Fruit fly (Drosophila melanogaster) whole organism, prepupa: ENCODE data around the gene simj.

Experiments used
- Blimp-1 ChIP-seq: fragments of 200-800 bp; sonication (Bioruptor generic); optimal IDR thresholded peaks from 3 replicates; lab custom pipeline; 2017; ENCODE audit warnings: missing biosample characterization, missing genetic modification characterization, mild to moderate bottlenecking, moderate library complexity, missing genetic modification reagents
- CG10631 ChIP-seq: fragments of 200-800 bp; sonication (Bioruptor generic); optimal IDR thresholded peaks from 2 replicates; lab custom pipeline; 2016; ENCODE audit warnings: missing biosample characterization, missing genetic modification characterization
- CG16779 ChIP-seq: fragments of 200-800 bp; sonication (Bioruptor generic); optimal IDR thresholded peaks from 3 replicates; lab custom pipeline; 2017; ENCODE audit warnings: missing biosample characterization, mild to moderate bottlenecking, missing genetic modification characterization
- CG3919 ChIP-seq: fragments of 200-800 bp; sonication (Bioruptor generic); optimal IDR thresholded peaks from 3 replicates; lab custom pipeline; 2016; ENCODE audit warnings: missing biosample characterization, missing genetic modification characterization
- CG4318 ChIP-seq: fragments of 200-800 bp; sonication (Bioruptor generic); optimal IDR thresholded peaks from 3 replicates; lab custom pipeline; 2017; ENCODE audit warnings: missing biosample characterization, mild to moderate bottlenecking, missing genetic modification characterization
- CG7368 ChIP-seq: fragments of 200-800 bp; sonication (Bioruptor generic); optimal IDR thresholded peaks from 3 replicates; lab custom pipeline; 2016; ENCODE audit warnings: missing biosample characterization, missing genetic modification characterization
- CG9139 ChIP-seq: fragments of 200-800 bp; sonication (Bioruptor generic); optimal IDR thresholded peaks from 3 replicates; lab custom pipeline; 2017; ENCODE audit warnings: missing biosample characterization, mild to moderate bottlenecking, missing genetic modification characterization
- Eip75B ChIP-seq: fragments of 200-800 bp; sonication (Bioruptor generic); optimal IDR thresholded peaks from 3 replicates; lab custom pipeline; 2016; ENCODE audit warnings: missing biosample characterization, missing genetic modification characterization
- Gug ChIP-seq: fragments of 200-800 bp; sonication (Bioruptor generic); IDR thresholded peaks from 2 replicates; pipeline ENCODE4 v1.3.6; 2022; ENCODE audit warnings: missing biosample characterization, missing genetic modification characterization
- Hr4 ChIP-seq: fragments of 200-800 bp; sonication (Bioruptor generic); optimal IDR thresholded peaks from 3 replicates; lab custom pipeline; 2016; ENCODE audit warnings: missing biosample characterization, missing genetic modification characterization
- Lpt ChIP-seq: fragments of 200-800 bp; sonication (Bioruptor generic); optimal IDR thresholded peaks from 3 replicates; lab custom pipeline; 2016; ENCODE audit warnings: missing biosample characterization, missing genetic modification characterization
- dsx ChIP-seq: fragments of 200-800 bp; optimal IDR thresholded peaks from 3 replicates; lab custom pipeline; 2019; ENCODE audit warnings: missing biosample characterization, mild to moderate bottlenecking, missing genetic modification characterization, moderate library complexity; ENCODE audit not compliant: poor library complexity, severe bottlenecking
- fd59A ChIP-seq: fragments of 200-800 bp; sonication (Bioruptor generic); optimal IDR thresholded peaks from 2 replicates; lab custom pipeline; 2017; ENCODE audit warnings: missing biosample characterization, mild to moderate bottlenecking, missing genetic modification characterization, missing genetic modification reagents
- svp ChIP-seq: fragments of 200-800 bp; sonication (Bioruptor generic); peaks from one replicate; lab custom pipeline; 2016; ENCODE audit warnings: missing biosample characterization, missing genetic modification characterization

dm6 chr3L:10692459-10693217 lies 28.1 kb downstream of the simj start, which contains the start of gene CG33493:
- TF ChIP-seq Lpt (GFP tag; lab: Kevin White, UChicago), result no peak
- TF ChIP-seq Gug, result no peak
- TF ChIP-seq CG9139, result no peak
- no peak for TF ChIP-seq dsx (GFP tag; lab: Kevin White, UChicago)
- TF ChIP-seq Eip75B, result no peak
- TF ChIP-seq CG4318 (GFP tag; lab: Kevin White, UChicago), result no peak
- TF ChIP-seq fd59A (GFP tag; lab: Kevin White, UChicago), result no peak
- no peak for TF ChIP-seq Hr4 (GFP tag; lab: Kevin White, UChicago)
- no peak for TF ChIP-seq CG7368
- no peak for TF ChIP-seq Blimp-1 (GFP tag; lab: Kevin White, UChicago)
- TF ChIP-seq CG16779 (tag; lab: Kevin White, UChicago), result no peak
- no peak for TF ChIP-seq CG10631 (GFP tag; lab: Kevin White, UChicago)
- no peak for TF ChIP-seq CG3919 (GFP tag; lab: Kevin White, UChicago)
- TF ChIP-seq svp, result peak; percentile 92
